Worm (Caenorhabditis elegans): ENCODE data around the gene W03A5.2.

The W03A5.2 gene

DNA sequence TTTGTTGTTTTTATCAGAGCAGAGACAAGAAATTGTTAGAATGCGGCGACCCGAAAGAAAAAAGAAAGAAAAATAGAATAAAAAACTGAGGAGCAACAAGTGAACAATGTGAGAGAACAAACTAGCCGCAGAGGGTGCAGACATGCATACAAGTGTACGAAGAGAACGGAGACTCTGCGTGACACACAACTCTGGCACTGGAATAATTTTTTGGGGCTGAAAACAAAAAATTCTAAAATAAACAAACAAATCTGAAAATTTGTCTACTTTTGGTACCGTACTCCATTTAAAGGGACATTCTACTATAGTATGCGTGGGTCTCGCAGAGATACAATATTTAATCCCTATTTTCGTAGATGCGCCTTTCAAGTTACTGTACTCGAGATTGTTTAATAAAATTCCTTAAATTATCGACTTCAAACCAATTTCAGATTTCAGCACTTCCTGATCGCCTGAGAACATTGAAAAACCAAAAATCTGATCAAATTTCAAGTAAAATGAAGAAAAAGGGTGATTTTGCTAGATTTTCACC lies 30.8 kb upstream of the W03A5.2 start:
- no peak for TF ChIP-seq tbx-7 (tag; optimal IDR thresholded peaks at IDR 0.05)
- no peak for TF ChIP-seq dmd-4 (tag; optimal IDR thresholded peaks at IDR 0.05; ENCODE audit: borderline replicate concordance)
- TF ChIP-seq ceh-45 (GFP tag; IDR thresholded peaks at IDR 0.05) = no peak
- no peak for TF ChIP-seq T23F11.4 (GFP tag; optimal IDR thresholded peaks at IDR 0.05)
- TF ChIP-seq hlh-6 (tag; optimal IDR thresholded peaks at IDR 0.05) = no peak
- no peak for TF ChIP-seq odd-2 (tag; optimal IDR thresholded peaks at IDR 0.05)
- TF ChIP-seq C08G9.2 (tag; optimal IDR thresholded peaks at IDR 0.05) = no peak
- TF ChIP-seq fax-1 (tag; optimal IDR thresholded peaks at IDR 0.05) = no peak

- TF ChIP-seq T23F11.4 (GFP tag; optimal IDR thresholded peaks at IDR 0.05) = no peak
- TF ChIP-seq C08G9.2 (tag; optimal IDR thresholded peaks at IDR 0.05) = no peak
- TF ChIP-seq hlh-30 (tag; optimal IDR thresholded peaks at IDR 0.05; ENCODE audit: insufficient read depth) = no peak
- TF ChIP-seq nfya-1 (tag; optimal IDR thresholded peaks at IDR 0.05) = peak; percentile 2
These were observed 25.9 kb upstream of the W03A5.2 start, which contains the start of gene paqr-2 for ce11 chrIII:5379879-5380331. Gene paqr-2, minus strand, starts transcription at chrIII:5379929.

DNA sequence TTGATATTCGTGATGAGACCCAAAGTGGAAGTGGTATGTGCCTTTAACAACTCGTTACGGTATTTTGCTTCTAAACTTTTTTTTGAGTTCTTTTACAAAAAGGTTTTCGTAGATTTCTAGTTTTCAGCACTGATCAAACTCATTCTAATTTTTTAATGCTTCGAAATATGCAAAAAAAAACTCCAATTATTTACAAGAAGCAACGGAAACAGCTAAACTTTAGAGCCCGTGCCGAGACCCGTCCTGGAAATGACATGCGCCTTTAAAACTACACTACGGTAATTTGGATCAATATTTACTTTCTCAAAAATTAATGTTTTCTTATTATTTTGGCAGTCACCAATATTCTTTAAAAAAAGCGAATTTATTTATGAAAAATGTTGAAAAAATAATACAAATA lies 25.3 kb upstream of the W03A5.2 start:
- TF ChIP-seq K09A11.1 (tag; optimal IDR thresholded peaks at IDR 0.05; ENCODE audit: insufficient read depth) = no peak
- TF ChIP-seq pax-1 (tag; optimal IDR thresholded peaks at IDR 0.05) = no peak
- TF ChIP-seq che-1 (tag; optimal IDR thresholded peaks at IDR 0.05) = no peak
- TF ChIP-seq ceh-22 (tag; optimal IDR thresholded peaks at IDR 0.05) = no peak
- no peak for TF ChIP-seq hlh-15 (tag; optimal IDR thresholded peaks at IDR 0.05)
- TF ChIP-seq ahr-1 (tag; optimal IDR thresholded peaks at IDR 0.05) = no peak
- no peak for TF ChIP-seq lim-6 (tag; optimal IDR thresholded peaks at IDR 0.05)
- TF ChIP-seq ceh-14 (tag; optimal IDR thresholded peaks at IDR 0.05) = no peak
- no peak for TF ChIP-seq nhr-232 (tag; optimal IDR thresholded peaks at IDR 0.05)
- TF ChIP-seq sdc-2 (tag; optimal IDR thresholded peaks at IDR 0.05) = no peak
- TF ChIP-seq ceh-24 (tag; optimal IDR thresholded peaks at IDR 0.05) = no peak

ce11 chrIII:5382073-5382472 lies 23.8 kb upstream of the W03A5.2 start, which contains the start of gene Y32H12A.6:
Gene Y32H12A.6, minus strand, starts transcription at chrIII:5382173.
- TF ChIP-seq K09A11.1 (tag; optimal IDR thresholded peaks at IDR 0.05; ENCODE audit: insufficient read depth) (no peak), Y22D7AL.16 (tag; optimal IDR thresholded peaks at IDR 0.05) (no peak), nfya-1 (tag; optimal IDR thresholded peaks at IDR 0.05) (no peak), C08G9.2 (tag; optimal IDR thresholded peaks at IDR 0.05) (no peak), tbx-7 (tag; optimal IDR thresholded peaks at IDR 0.05) (no peak), pha-4 (tag; optimal IDR thresholded peaks at IDR 0.05) (no peak), odd-2 (tag; optimal IDR thresholded peaks at IDR 0.05) (no peak), gmeb-2 (tag; optimal IDR thresholded peaks at IDR 0.05) (no peak), ahr-1 (tag; optimal IDR thresholded peaks at IDR 0.05) (no peak), K02D7.2 (tag; optimal IDR thresholded peaks at IDR 0.05) (no peak), ceh-34 (tag; optimal IDR thresholded peaks at IDR 0.05) (no peak), ceh-14 (tag; optimal IDR thresholded peaks at IDR 0.05) (no peak), dmd-4 (tag; optimal IDR thresholded peaks at IDR 0.05; ENCODE audit: borderline replicate concordance) (no peak), lin-11 (tag; optimal IDR thresholded peaks at IDR 0.05) (no peak), ceh-48 (tag; optimal IDR thresholded peaks at IDR 0.05) (no peak), pag-3 (tag; optimal IDR thresholded peaks at IDR 0.05; ENCODE audit: borderline replicate concordance) (no peak), ets-4 (tag; optimal IDR thresholded peaks at IDR 0.05) (no peak), sox-4 (tag; optimal IDR thresholded peaks at IDR 0.05) (no peak), C38D4.7 (GFP tag; optimal IDR thresholded peaks at IDR 0.05) (no peak)

ce11 chrIII:5385315-5385714 lies 20.5 kb upstream of the W03A5.2 start, which contains the start of gene Y32H12A.7:
Gene Y32H12A.7, minus strand, starts transcription at chrIII:5385415.
- no peak for TF ChIP-seq ztf-16 (tag; optimal IDR thresholded peaks at IDR 0.05)
- TF ChIP-seq pag-3 (tag; optimal IDR thresholded peaks at IDR 0.05; ENCODE audit: borderline replicate concordance) = no peak
